Worm (Caenorhabditis elegans): ENCODE data around the gene gyg-1.

gyg-1 gene

DNA sequence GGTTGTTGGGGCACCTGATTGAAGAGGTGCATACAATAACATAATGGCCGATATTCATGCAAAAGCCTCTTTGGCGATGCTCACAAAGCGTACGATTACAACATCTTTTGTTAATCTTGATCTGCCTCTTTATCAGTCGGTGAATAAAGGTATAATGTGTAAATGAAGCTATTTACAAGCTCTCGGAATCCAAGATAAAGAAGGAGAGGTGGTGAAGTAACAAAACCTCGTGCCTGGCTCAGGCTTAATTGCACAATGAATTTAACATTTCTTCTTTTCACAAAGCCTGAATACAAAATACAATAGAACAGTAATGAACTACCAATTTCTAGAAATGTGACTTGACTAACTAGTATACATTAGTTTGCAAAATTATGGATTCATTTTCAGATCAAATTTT lies 30.2 kb upstream of the gyg-1 start:
- TF ChIP-seq lin-11 (tag; optimal IDR thresholded peaks at IDR 0.05) (no peak), ztf-1 (GFP tag; conservative IDR thresholded peaks at IDR 0.05) (no peak), peb-1 (tag; optimal IDR thresholded peaks at IDR 0.05) (no peak), egl-27 (tag; optimal IDR thresholded peaks at IDR 0.05) (no peak), nhr-6 (tag; optimal IDR thresholded peaks at IDR 0.05) (no peak), unc-62 (GFP tag; optimal IDR thresholded peaks at IDR 0.05) (no peak), mbf-1 (tag; optimal IDR thresholded peaks at IDR 0.05) (no peak), crh-2 (tag; optimal IDR thresholded peaks at IDR 0.05) (no peak), nhr-10 (tag; optimal IDR thresholded peaks at IDR 0.05) (no peak), ceh-16 (tag; optimal IDR thresholded peaks at IDR 0.05) (no peak), lsy-2 (tag; optimal IDR thresholded peaks at IDR 0.05) (no peak), elt-1 (tag; optimal IDR thresholded peaks at IDR 0.05) (no peak), gmeb-1 (tag; optimal IDR thresholded peaks at IDR 0.05) (no peak), alr-1 (tag; optimal IDR thresholded peaks at IDR 0.05) (no peak), fos-1 (tag; optimal IDR thresholded peaks at IDR 0.05) (no peak), F13H6.1 (tag; optimal IDR thresholded peaks at IDR 0.05) (no peak), R02D3.7 (tag; optimal IDR thresholded peaks at IDR 0.05) (no peak), lin-13 (GFP tag; optimal IDR thresholded peaks at IDR 0.05) (no peak), ztf-4 (tag; optimal IDR thresholded peaks at IDR 0.05) (no peak), nhr-237 (tag; optimal IDR thresholded peaks at IDR 0.05) (no peak)

DNA sequence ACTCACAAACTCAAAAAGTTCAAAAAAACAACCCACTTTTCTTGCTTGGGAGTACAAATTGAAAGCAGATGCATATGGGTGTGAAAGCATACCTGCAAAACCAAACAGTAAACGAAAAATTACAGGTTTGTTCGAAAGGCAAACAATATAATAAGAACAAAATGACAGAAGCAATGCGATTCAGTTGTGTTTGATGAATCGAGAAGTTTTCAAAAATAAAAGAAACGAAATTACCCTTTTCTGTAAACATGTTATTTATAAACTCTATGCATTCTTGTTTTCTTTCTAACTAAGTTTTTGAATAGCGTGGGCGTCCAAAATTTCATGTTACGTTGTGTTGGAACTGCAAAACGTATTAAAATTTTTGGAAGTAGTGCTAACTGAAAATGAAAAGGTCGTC lies 28.5 kb upstream of the gyg-1 start, which contains the start of gene sox-4:
Gene sox-4 (minus strand): TSS at position 101 of the 400 bp plus-strand sequence.
- TF ChIP-seq R02D3.7 (tag; optimal IDR thresholded peaks at IDR 0.05) (no peak), ceh-16 (tag; optimal IDR thresholded peaks at IDR 0.05) (no peak), nhr-23 (tag; optimal IDR thresholded peaks at IDR 0.05) (no peak), lin-39 (tag; optimal IDR thresholded peaks at IDR 0.05) (no peak), lin-13 (GFP tag; optimal IDR thresholded peaks at IDR 0.05) (no peak), Y55F3AM.14 (GFP tag; optimal IDR thresholded peaks at IDR 0.05) (no peak), nhr-77 (tag; optimal IDR thresholded peaks at IDR 0.05) (no peak), ztf-11 (tag; optimal IDR thresholded peaks at IDR 0.05) (no peak), ztf-4 (tag; optimal IDR thresholded peaks at IDR 0.05) (no peak), sma-9 (GFP tag; optimal IDR thresholded peaks at IDR 0.05) (no peak), sma-9 (tag; optimal IDR thresholded peaks at IDR 0.05) (no peak), aly-2 (tag; optimal IDR thresholded peaks at IDR 0.05) (no peak), nhr-6 (tag; optimal IDR thresholded peaks at IDR 0.05) (no peak), mab-5 (tag; optimal IDR thresholded peaks at IDR 0.05) (no peak), elt-1 (tag; optimal IDR thresholded peaks at IDR 0.05) (no peak)

DNA sequence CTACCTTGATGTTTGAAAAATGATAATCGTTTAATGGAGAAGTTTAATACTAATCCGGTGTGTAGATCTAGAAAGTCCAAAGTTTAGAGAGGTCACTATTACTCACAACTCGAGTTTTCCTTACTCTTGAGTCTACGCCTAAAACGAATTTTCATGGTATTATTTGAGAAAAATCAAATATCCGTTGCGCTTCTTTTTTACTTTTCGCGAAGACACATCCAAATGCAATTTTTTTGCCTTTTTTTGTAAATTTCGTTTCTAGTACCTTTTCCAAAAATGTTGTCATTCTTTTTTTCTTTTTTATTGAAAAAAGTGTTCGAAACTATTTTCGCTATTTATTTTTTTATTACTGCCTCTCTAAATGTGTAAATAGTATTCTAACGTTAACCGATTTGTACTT lies 23.7 kb upstream of the gyg-1 start:
- TF ChIP-seq sem-4 (tag; optimal IDR thresholded peaks at IDR 0.05) (no peak), ceh-16 (tag; optimal IDR thresholded peaks at IDR 0.05) (no peak), nhr-237 (tag; optimal IDR thresholded peaks at IDR 0.05) (no peak), zag-1 (tag; optimal IDR thresholded peaks at IDR 0.05) (no peak)

DNA sequence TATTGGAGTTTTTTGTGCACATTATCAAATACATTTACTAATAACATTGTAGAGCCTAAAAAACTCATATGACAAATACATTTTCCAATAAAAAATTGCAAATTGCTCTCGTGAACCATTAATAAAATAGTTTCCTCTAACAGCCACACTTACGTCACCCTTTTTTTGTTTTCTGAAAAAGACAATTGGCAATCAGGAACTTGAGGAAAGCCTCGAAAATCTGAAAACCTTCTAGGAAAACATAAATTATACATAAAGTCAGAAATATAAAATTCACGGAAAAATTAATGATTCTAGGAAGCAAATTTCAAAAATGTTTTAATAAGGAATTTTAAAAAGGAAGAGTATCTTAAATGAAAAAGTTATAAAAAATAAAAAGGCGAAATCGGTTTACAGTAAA lies 20.3 kb upstream of the gyg-1 start:
- no peak for TF ChIP-seq lin-13 (GFP tag; optimal IDR thresholded peaks at IDR 0.05)
- TF ChIP-seq unc-55 (GFP tag; optimal IDR thresholded peaks at IDR 0.05) = peak; percentile 13

DNA sequence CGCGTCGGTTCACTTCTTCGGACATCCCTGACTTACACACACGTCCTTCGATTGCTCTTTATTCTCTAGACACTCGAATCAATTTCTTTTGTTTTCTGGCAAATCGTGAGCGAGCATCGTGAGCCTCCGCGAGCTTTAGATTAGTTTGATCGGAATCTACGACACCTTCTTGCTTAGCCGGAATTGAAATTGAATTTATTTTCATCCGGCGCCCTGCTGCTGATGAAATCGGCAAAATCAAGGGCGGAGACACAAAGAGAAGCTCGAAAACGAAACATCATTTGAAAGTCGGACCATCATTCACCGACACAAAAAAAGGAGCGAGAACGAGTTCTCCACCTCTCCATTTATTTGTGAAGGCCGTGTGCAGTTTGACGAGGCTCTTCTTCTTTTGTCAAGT lies 18.9 kb upstream of the gyg-1 start, which contains the start of gene npr-16:
Gene npr-16 (plus strand): TSS at position 301 of the 400 bp plus-strand sequence.
- TF ChIP-seq nhr-237 (tag; optimal IDR thresholded peaks at IDR 0.05) (no peak), lsy-2 (tag; optimal IDR thresholded peaks at IDR 0.05) (no peak), mbf-1 (tag; optimal IDR thresholded peaks at IDR 0.05) (no peak)

DNA sequence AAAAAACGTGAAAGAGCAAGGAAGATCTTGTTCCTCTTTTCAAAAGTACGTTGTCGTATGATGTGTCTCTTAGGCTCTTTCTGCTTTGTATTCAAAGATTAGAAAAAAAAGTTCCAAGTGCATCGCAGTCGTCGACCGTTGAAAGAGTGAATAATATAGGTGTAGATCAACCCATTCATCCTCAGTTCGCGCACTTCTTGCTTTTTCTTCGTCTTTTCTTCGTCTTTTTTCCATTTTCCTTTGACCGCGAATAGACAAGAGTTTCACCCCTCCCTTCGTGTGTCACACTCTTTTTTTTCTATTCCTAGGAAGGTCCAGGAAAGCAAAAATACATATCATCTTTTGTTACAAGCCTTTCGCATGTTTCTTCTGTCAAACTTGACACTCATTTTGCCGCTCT lies 10.7 kb upstream of the gyg-1 start:
- no peak for TF ChIP-seq lsy-2 (tag; optimal IDR thresholded peaks at IDR 0.05)
- TF ChIP-seq mbf-1 (tag; optimal IDR thresholded peaks at IDR 0.05) = no peak
- no peak for TF ChIP-seq nhr-23 (tag; optimal IDR thresholded peaks at IDR 0.05)
- TF ChIP-seq sma-9 (GFP tag; optimal IDR thresholded peaks at IDR 0.05) = no peak
- no peak for TF ChIP-seq sma-9 (tag; optimal IDR thresholded peaks at IDR 0.05)
- no peak for TF ChIP-seq lin-13 (GFP tag; optimal IDR thresholded peaks at IDR 0.05)
- no peak for TF ChIP-seq elt-3 (tag; optimal IDR thresholded peaks at IDR 0.05)
- no peak for TF ChIP-seq nhr-21 (tag; optimal IDR thresholded peaks at IDR 0.05)
- no peak for TF ChIP-seq ceh-16 (tag; optimal IDR thresholded peaks at IDR 0.05)
- TF ChIP-seq fos-1 (tag; optimal IDR thresholded peaks at IDR 0.05) = no peak
- no peak for TF ChIP-seq ztf-1 (GFP tag; conservative IDR thresholded peaks at IDR 0.05)
- TF ChIP-seq ceh-82 (tag; optimal IDR thresholded peaks at IDR 0.05) = no peak
- no peak for TF ChIP-seq F13H6.1 (tag; optimal IDR thresholded peaks at IDR 0.05)
- TF ChIP-seq sem-4 (tag; optimal IDR thresholded peaks at IDR 0.05) = no peak
